Fruit fly (Drosophila melanogaster) whole organism, embryonic: ENCODE results near the gene Nrx-IV.

ENCODE experiments used
- Atf-2 ChIP-seq: fragments of 200-800 bp; sonication (Bioruptor generic); optimal IDR thresholded peaks from 2 replicates; lab custom pipeline; 2016; ENCODE audit warnings: missing biosample characterization, missing genetic modification characterization
- CG10147 ChIP-seq: fragments of 200-800 bp; sonication (Bioruptor generic); optimal IDR thresholded peaks from 2 replicates; lab custom pipeline; 2019; ENCODE audit warnings: missing biosample characterization, mild to moderate bottlenecking, missing genetic modification characterization, moderate library complexity
- CG10366 ChIP-seq: fragments of 200-800 bp; sonication (Bioruptor generic); IDR thresholded peaks from 2 replicates; pipeline ENCODE4 v1.3.6; 2022; ENCODE audit warnings: missing biosample characterization, missing genetic modification characterization
- CG11560 ChIP-seq: fragments of 200-800 bp; sonication (Bioruptor generic); IDR thresholded peaks from 3 replicates; pipeline ENCODE4 v1.3.6; 2022; ENCODE audit warnings: missing biosample characterization, missing genetic modification characterization
- CG11695 ChIP-seq: fragments of 200-800 bp; sonication (Bioruptor generic); IDR thresholded peaks from 3 replicates; pipeline ENCODE4 v1.3.6; 2022; ENCODE audit warnings: missing biosample characterization, missing genetic modification characterization
- CG12236 ChIP-seq: fragments of 200-800 bp; sonication (Bioruptor generic); optimal IDR thresholded peaks from 2 replicates; lab custom pipeline; 2016; ENCODE audit warnings: missing biosample characterization, missing genetic modification characterization
- CG12391 ChIP-seq: fragments of 200-800 bp; sonication (Bioruptor generic); optimal IDR thresholded peaks from 3 replicates; lab custom pipeline; 2018; ENCODE audit warnings: missing biosample characterization, mild to moderate bottlenecking, missing genetic modification characterization, moderate library complexity
- CG12942 ChIP-seq: fragments of 200-800 bp; sonication (Bioruptor generic); optimal IDR thresholded peaks from 3 replicates; lab custom pipeline; 2016; ENCODE audit warnings: missing biosample characterization, missing genetic modification characterization
- CG1529 ChIP-seq: fragments of 200-800 bp; sonication (Bioruptor generic); optimal IDR thresholded peaks from 3 replicates; lab custom pipeline; 2018; ENCODE audit warnings: missing biosample characterization, missing genetic modification characterization
- CG15601 ChIP-seq: fragments of 200-800 bp; sonication (Bioruptor generic); optimal IDR thresholded peaks from 3 replicates; lab custom pipeline; 2019; ENCODE audit warnings: missing biosample characterization, mild to moderate bottlenecking, missing genetic modification characterization, moderate library complexity
- CG15696 ChIP-seq: fragments of 200-800 bp; sonication (Bioruptor generic); optimal IDR thresholded peaks from 2 replicates; lab custom pipeline; 2019; ENCODE audit warnings: missing biosample characterization, mild to moderate bottlenecking, missing genetic modification characterization, moderate library complexity
- CG1603 ChIP-seq: fragments of 200-800 bp; sonication (Bioruptor generic); optimal IDR thresholded peaks from 2 replicates; lab custom pipeline; 2019; ENCODE audit warnings: missing biosample characterization, mild to moderate bottlenecking, missing genetic modification characterization, moderate library complexity
- CG1647 ChIP-seq: fragments of 200-800 bp; sonication (Bioruptor generic); optimal IDR thresholded peaks from 3 replicates; lab custom pipeline; 2016; ENCODE audit warnings: missing biosample characterization, missing genetic modification characterization
- CG2678 ChIP-seq: fragments of 200-800 bp; sonication (Bioruptor generic); optimal IDR thresholded peaks from 3 replicates; lab custom pipeline; 2019; ENCODE audit warnings: missing biosample characterization, mild to moderate bottlenecking, missing genetic modification characterization, moderate library complexity
- CG3065 ChIP-seq: fragments of 200-800 bp; sonication (Bioruptor generic); optimal IDR thresholded peaks from 2 replicates; lab custom pipeline; 2016; ENCODE audit warnings: missing biosample characterization, missing genetic modification characterization
- CG3407 ChIP-seq: fragments of 200-800 bp; sonication (Bioruptor generic); optimal IDR thresholded peaks from 2 replicates; lab custom pipeline; 2018; ENCODE audit warnings: missing biosample characterization, mild to moderate bottlenecking, missing genetic modification characterization
- CG34224 ChIP-seq: fragments of 200-800 bp; sonication (Bioruptor generic); IDR thresholded peaks from 3 replicates; pipeline ENCODE4 v1.3.6; 2022; ENCODE audit warnings: missing biosample characterization, missing genetic modification characterization; ENCODE audit not compliant: partially characterized antibody
- CG9437 ChIP-seq: fragments of 200-800 bp; sonication (Bioruptor generic); optimal IDR thresholded peaks from 2 replicates; lab custom pipeline; 2018; ENCODE audit warnings: missing biosample characterization, mild to moderate bottlenecking, missing genetic modification characterization
- Chrac-16 ChIP-seq: fragments of 200-800 bp; sonication (Bioruptor generic); optimal IDR thresholded peaks from 3 replicates; lab custom pipeline; 2016; ENCODE audit warnings: missing biosample characterization, missing genetic modification characterization
- D ChIP-seq, 2 experiments: fragments of 200-800 bp in 1 of 2; fragments of >200 bp in 1 of 2; sonication (Bioruptor generic) in 1 of 2; optimal IDR thresholded peaks; 2 replicates in 1 of 2; 3 replicates in 1 of 2; lab custom pipeline; 2017; ENCODE audit warnings: mild to moderate bottlenecking in 1 of 2, missing biosample characterization in 1 of 2, missing genetic modification characterization in 1 of 2, missing genetic modification reagents in 1 of 2
- HLHmδ ChIP-seq: fragments of 200-800 bp; sonication (Bioruptor generic); optimal IDR thresholded peaks from 2 replicates; lab custom pipeline; 2018; ENCODE audit warnings: missing biosample characterization, mild to moderate bottlenecking, missing genetic modification characterization, moderate library complexity
- Hr39 ChIP-seq: fragments of >200 bp; optimal IDR thresholded peaks from 2 replicates; lab custom pipeline; 2017
- MTF-1 ChIP-seq: fragments of 200-800 bp; sonication (Bioruptor generic); optimal IDR thresholded peaks from 2 replicates; lab custom pipeline; 2018; ENCODE audit warnings: missing biosample characterization, mild to moderate bottlenecking, missing genetic modification characterization, borderline replicate concordance
- Meics ChIP-seq: fragments of 200-800 bp; sonication (Bioruptor generic); optimal IDR thresholded peaks from 2 replicates; lab custom pipeline; 2017; ENCODE audit warnings: missing biosample characterization, mild to moderate bottlenecking, missing genetic modification characterization
- Myb ChIP-seq: fragments of 200-800 bp; sonication (Bioruptor generic); optimal IDR thresholded peaks from 2 replicates; lab custom pipeline; 2016; ENCODE audit warnings: missing biosample characterization, missing genetic modification characterization
- Nf-YA ChIP-seq: fragments of 200-800 bp; sonication (Bioruptor generic); IDR thresholded peaks from 2 replicates; pipeline ENCODE4 v1.3.6; 2022; ENCODE audit warnings: missing biosample characterization, missing genetic modification characterization
- Opbp ChIP-seq: fragments of 200-800 bp; sonication (Bioruptor generic); IDR thresholded peaks from 3 replicates; pipeline ENCODE4 v1.3.6; 2022; ENCODE audit warnings: missing biosample characterization, missing genetic modification characterization; ENCODE audit not compliant: partially characterized antibody
- PHDP ChIP-seq: fragments of 200-800 bp; sonication (Bioruptor generic); optimal IDR thresholded peaks from 3 replicates; lab custom pipeline; 2018; ENCODE audit warnings: missing biosample characterization, mild to moderate bottlenecking, missing genetic modification characterization, moderate library complexity
- Taf1 ChIP-seq: fragments of 200-800 bp; sonication (Bioruptor generic); IDR thresholded peaks from 2 replicates; pipeline ENCODE4 v1.3.6; 2022; ENCODE audit warnings: missing biosample characterization, missing genetic modification characterization
- caup ChIP-seq: fragments of 200-800 bp; sonication (Bioruptor generic); optimal IDR thresholded peaks from 3 replicates; lab custom pipeline; 2017; ENCODE audit warnings: missing biosample characterization, mild to moderate bottlenecking, missing genetic modification characterization, moderate library complexity; ENCODE audit not compliant: severe bottlenecking
- ci ChIP-seq: fragments of 200-800 bp; sonication (Bioruptor generic); IDR thresholded peaks from 3 replicates; pipeline ENCODE4 v1.3.6; 2022; ENCODE audit warnings: missing biosample characterization, missing genetic modification characterization
- cwo ChIP-seq: fragments of 200-800 bp; sonication (Bioruptor generic); optimal IDR thresholded peaks from 3 replicates; lab custom pipeline; 2017; ENCODE audit warnings: missing biosample characterization, missing genetic modification characterization, mild to moderate bottlenecking, moderate library complexity, missing genetic modification reagents
- dpn ChIP-seq, 2 experiments: fragments of 200-800 bp; sonication (Bioruptor generic); optimal IDR thresholded peaks; 3 replicates each; lab custom pipeline; 2016; ENCODE audit warnings: missing biosample characterization in 2 of 2, missing genetic modification characterization in 2 of 2
- ewg ChIP-seq: fragments of 200-800 bp; sonication (Bioruptor generic); optimal IDR thresholded peaks from 3 replicates; lab custom pipeline; 2017; ENCODE audit warnings: mild to moderate bottlenecking, missing biosample characterization, missing genetic modification reagents, missing genetic modification characterization
- fd96Cb ChIP-seq: fragments of 200-800 bp; sonication (Bioruptor generic); optimal IDR thresholded peaks from 2 replicates; lab custom pipeline; 2018; ENCODE audit warnings: missing biosample characterization, mild to moderate bottlenecking, missing genetic modification characterization, moderate library complexity
- fru ChIP-seq: fragments of >200 bp; optimal IDR thresholded peaks from 2 replicates; lab custom pipeline; 2017
- gcm ChIP-seq: fragments of 200-800 bp; sonication (Bioruptor generic); optimal IDR thresholded peaks from 2 replicates; lab custom pipeline; 2019; ENCODE audit warnings: missing biosample characterization, mild to moderate bottlenecking, missing genetic modification characterization, moderate library complexity
- gcm2 ChIP-seq: fragments of 200-800 bp; sonication (Bioruptor generic); optimal IDR thresholded peaks from 2 replicates; lab custom pipeline; 2016; ENCODE audit warnings: missing biosample characterization, missing genetic modification characterization
- gsb-n ChIP-seq: fragments of 200-800 bp; sonication (Bioruptor generic); optimal IDR thresholded peaks from 3 replicates; lab custom pipeline; 2018; ENCODE audit warnings: missing biosample characterization, mild to moderate bottlenecking, missing genetic modification characterization
- hb ChIP-seq: fragments of 200-800 bp; sonication (Bioruptor generic); IDR thresholded peaks from 3 replicates; pipeline ENCODE4 v1.3.6; 2022; ENCODE audit warnings: missing biosample characterization, missing genetic modification characterization; ENCODE audit not compliant: partially characterized antibody
- jing ChIP-seq: fragments of 200-800 bp; sonication (Bioruptor generic); optimal IDR thresholded peaks from 2 replicates; lab custom pipeline; 2018; ENCODE audit warnings: missing biosample characterization, mild to moderate bottlenecking, missing genetic modification characterization
- nerfin-2 ChIP-seq: fragments of 200-800 bp; sonication (Bioruptor generic); IDR thresholded peaks from 2 replicates; pipeline ENCODE4 v1.3.6; 2022; ENCODE audit warnings: missing biosample characterization, missing genetic modification characterization; ENCODE audit not compliant: partially characterized antibody
- nom ChIP-seq: fragments of 200-800 bp; sonication (Bioruptor generic); optimal IDR thresholded peaks from 2 replicates; lab custom pipeline; 2017; ENCODE audit warnings: missing biosample characterization, missing genetic modification characterization, mild to moderate bottlenecking, moderate library complexity, missing genetic modification reagents
- peb ChIP-seq: fragments of 200-800 bp; sonication (Bioruptor generic); IDR thresholded peaks from 2 replicates; pipeline ENCODE4 v1.3.6; 2022; ENCODE audit warnings: missing biosample characterization, missing genetic modification characterization
- row ChIP-seq: fragments of 200-800 bp; sonication (Bioruptor generic); IDR thresholded peaks from 3 replicates; pipeline ENCODE4 v1.3.6; 2022; ENCODE audit warnings: missing biosample characterization, missing genetic modification characterization
- shn ChIP-seq: fragments of 200-800 bp; sonication (Bioruptor generic); optimal IDR thresholded peaks from 3 replicates; lab custom pipeline; 2016; ENCODE audit warnings: missing biosample characterization, missing genetic modification characterization
- wor ChIP-seq: fragments of 200-800 bp; sonication (Bioruptor generic); IDR thresholded peaks from 2 replicates; pipeline ENCODE4 v1.3.6; 2022; ENCODE audit warnings: missing biosample characterization, missing genetic modification characterization

The Nrx-IV gene

DNA sequence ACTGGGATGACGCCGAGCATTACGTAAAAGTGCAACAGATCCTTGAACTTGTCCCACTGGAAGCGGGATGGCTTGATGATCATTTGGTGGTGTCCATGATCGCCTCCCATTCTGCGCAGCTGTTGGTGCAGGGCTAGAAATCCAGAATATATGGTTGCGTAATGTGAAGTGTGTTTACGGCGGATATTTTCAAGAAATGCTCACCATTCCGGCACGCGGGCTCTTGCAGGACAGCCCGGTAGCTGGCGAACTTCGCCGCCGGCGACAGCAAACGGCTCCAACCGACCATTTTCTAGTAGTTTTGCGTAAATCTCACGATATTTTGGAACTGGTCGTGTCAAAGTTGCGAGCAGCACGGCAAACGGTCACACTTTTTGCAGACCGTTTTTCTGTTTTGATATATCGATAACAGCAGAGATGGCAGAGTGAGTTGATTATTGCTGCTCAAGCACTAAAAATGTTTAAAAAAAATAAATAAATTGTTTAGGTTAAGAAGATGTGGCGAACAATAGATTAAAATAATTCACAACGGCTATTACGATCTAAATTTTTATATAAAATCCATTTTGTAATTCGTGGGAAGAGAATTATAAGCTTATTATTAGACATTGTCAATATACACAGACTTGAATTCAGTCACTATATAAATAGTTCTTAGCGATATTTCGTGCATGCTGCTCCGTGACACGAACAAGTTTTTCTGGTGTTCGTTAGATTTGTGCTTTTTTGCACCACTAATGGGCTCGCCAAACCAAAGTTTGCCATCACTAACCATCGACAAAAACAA is 8.0 kb upstream of the Nrx-IV start, which contains the start of the genes ND-SGDH and RhoGAP68F (continued):
- TF ChIP-seq cwo (GFP tag; lab: Kevin White, UChicago) (peak; percentile 54), PHDP (tag; lab: Kevin White, UChicago) (peak; percentile 54), CG1529 (peak; percentile 44), Nf-YA (GFP tag; lab: Robert Waterston, UW) (no peak), dpn (GFP tag; optimal IDR thresholded peaks at IDR 0.05; lab: Kevin White, UChicago) (peak; percentile 55 to 77), CG12942 (peak; percentile 73), CG12236 (GFP tag; lab: Kevin White, UChicago) (no peak), jing (GFP tag; lab: Kevin White, UChicago) (no peak), ewg (peak; percentile 48), hb (peak; percentile 95), CG1603 (tag; lab: Kevin White, UChicago) (peak; percentile 18), CG10147 (GFP tag; lab: Kevin White, UChicago) (peak; percentile 73), peb (GFP tag; lab: Robert Waterston, UW) (peak; percentile 33; the same call in 1 of the 2 replicates), nom (GFP tag; lab: Kevin White, UChicago) (no peak), CG9437 (GFP tag; lab: Kevin White, UChicago) (peak; percentile 65), CG1647 (peak; percentile 45), Chrac-16 (GFP tag; lab: Kevin White, UChicago) (peak; percentile 76), gcm2 (GFP tag; lab: Kevin White, UChicago) (no peak), Taf1 (GFP tag; lab: Robert Waterston, UW) (peak; percentile 29; the same call in 1 of the 2 replicates), Opbp (GFP tag; lab: Robert Waterston, UW) (peak; percentile 85), Hr39 (lab: Kevin White, UChicago) (no peak), row (GFP tag; lab: Robert Waterston, UW) (peak; percentile 94), shn (peak; percentile 69), CG2678 (tag; lab: Kevin White, UChicago) (peak; percentile 81), Atf-2 (GFP tag; lab: Kevin White, UChicago) (peak; percentile 71), HLHmδ (no peak), ci (GFP tag; lab: Robert Waterston, UW) (0 out of 3 replicates have a peak, but pooled peaks have one; percentile 41), CG15696 (tag; lab: Kevin White, UChicago) (peak; percentile 77), D (optimal IDR thresholded peaks at IDR 0.05; lab: Kevin White, UChicago) (no peak), D (GFP tag; optimal IDR thresholded peaks at IDR 0.05; lab: Kevin White, UChicago) (peak; percentile 34), Meics (GFP tag; lab: Kevin White, UChicago) (peak; percentile 66), CG11560 (tag; lab: Robert Waterston, UW) (no peak; the same call in 2 of the 3 replicates), CG12391 (tag; lab: Kevin White, UChicago) (peak; percentile 85), fru (lab: Kevin White, UChicago) (no peak), nerfin-2 (GFP tag; lab: Robert Waterston, UW) (peak; percentile 76), gcm (GFP tag; lab: Kevin White, UChicago) (peak; percentile 40), caup (peak; percentile 51), gsb-n (tag; lab: Kevin White, UChicago) (peak; percentile 67), CG11695 (GFP tag; lab: Robert Waterston, UW) (peak; percentile 55; the same call in 2 of the 3 replicates), CG34224 (GFP tag; lab: Robert Waterston, UW) (peak; percentile 93), wor (GFP tag; lab: Robert Waterston, UW) (peak; percentile 33; the same call in 1 of the 2 replicates), fd96Cb (tag; lab: Kevin White, UChicago) (peak; percentile 66), CG10366 (peak; percentile 56; the same call in 1 of the 2 replicates), Myb (GFP tag; lab: Kevin White, UChicago) (peak; percentile 25), CG3065 (GFP tag; lab: Kevin White, UChicago) (peak; percentile 52), CG15601 (peak; percentile 74), CG3407 (GFP tag; lab: Kevin White, UChicago) (peak; percentile 49), MTF-1 (GFP tag; lab: Kevin White, UChicago) (no peak)
